Worm (Caenorhabditis elegans) whole organism, mixed stage, embryonic: ENCODE data around the gene lact-5.

Source experiments
- M03D4.4 ChIP-seq: sonication (generic microtip); optimal IDR thresholded peaks from 2 replicates; lab custom pipeline; 2017; ENCODE audit warnings: mild to moderate bottlenecking, missing genetic modification characterization, missing compliant biosample characterization
- bed-3 ChIP-seq: fragments of 200-800 bp; sonication (Bioruptor generic); optimal IDR thresholded peaks from 3 replicates; lab custom pipeline; 2018; ENCODE audit warnings: mild to moderate bottlenecking, missing genetic modification characterization, moderate library complexity, missing compliant biosample characterization
- blmp-1 ChIP-seq: fragments of 150-350 bp; optimal IDR thresholded peaks from 2 replicates; lab custom pipeline; 2014; ENCODE audit warnings: missing biosample characterization, missing genetic modification characterization
- ceh-43 ChIP-seq: fragments of 200-800 bp; sonication (Bioruptor generic); optimal IDR thresholded peaks from 2 replicates; lab custom pipeline; 2018; ENCODE audit warnings: mild to moderate bottlenecking, missing genetic modification characterization, moderate library complexity, missing compliant biosample characterization
- ceh-83 ChIP-seq: fragments of 200-800 bp; sonication (Bioruptor generic); optimal IDR thresholded peaks from 2 replicates; lab custom pipeline; 2018; ENCODE audit warnings: mild to moderate bottlenecking, missing genetic modification characterization, missing compliant biosample characterization
- ces-1 ChIP-seq: fragments of 150-350 bp; optimal IDR thresholded peaks from 2 replicates; lab custom pipeline; 2014; ENCODE audit warnings: missing biosample characterization, missing genetic modification reagents, missing genetic modification characterization
- cnd-1 ChIP-seq: fragments of 200-800 bp; sonication (Bioruptor generic); optimal IDR thresholded peaks from 2 replicates; lab custom pipeline; 2018; ENCODE audit warnings: mild to moderate bottlenecking, missing genetic modification characterization, missing compliant biosample characterization
- drap-1 ChIP-seq: fragments of 200-800 bp; sonication (Bioruptor generic); optimal IDR thresholded peaks from 3 replicates; lab custom pipeline; 2018; ENCODE audit warnings: mild to moderate bottlenecking, missing genetic modification characterization, missing compliant biosample characterization
- elt-1 ChIP-seq: sonication (generic microtip); optimal IDR thresholded peaks from 2 replicates; lab custom pipeline; 2017; ENCODE audit warnings: missing genetic modification characterization, mild to moderate bottlenecking, missing compliant biosample characterization, antibody characterized with exemption, moderate library complexity, borderline replicate concordance; ENCODE audit not compliant: insufficient read depth
- elt-3 ChIP-seq: fragments of 150-350 bp; optimal IDR thresholded peaks from 2 replicates; lab custom pipeline; 2014; ENCODE audit warnings: missing biosample characterization, missing genetic modification characterization
- ham-2 ChIP-seq: fragments of 200-800 bp; sonication (Bioruptor generic); optimal IDR thresholded peaks from 2 replicates; lab custom pipeline; 2018; ENCODE audit warnings: mild to moderate bottlenecking, missing genetic modification characterization, missing compliant biosample characterization
- hlh-1 ChIP-seq: fragments of 150-350 bp; optimal IDR thresholded peaks from 2 replicates; lab custom pipeline; 2014; ENCODE audit warnings: missing biosample characterization, missing genetic modification reagents, missing genetic modification characterization
- lin-13 ChIP-seq: fragments of 150-350 bp; optimal IDR thresholded peaks from 2 replicates; lab custom pipeline; 2014; ENCODE audit warnings: missing biosample characterization, missing genetic modification characterization
- lin-32 ChIP-seq: fragments of 200-800 bp; sonication (Bioruptor generic); optimal IDR thresholded peaks from 2 replicates; lab custom pipeline; 2018; ENCODE audit warnings: mild to moderate bottlenecking, missing genetic modification characterization, missing compliant biosample characterization
- lsy-2 ChIP-seq: fragments of 150-350 bp; optimal IDR thresholded peaks from 2 replicates; lab custom pipeline; 2014; ENCODE audit warnings: missing biosample characterization, missing genetic modification characterization
- mab-5 ChIP-seq: fragments of 150-350 bp; optimal IDR thresholded peaks from 2 replicates; lab custom pipeline; 2014; ENCODE audit warnings: missing biosample characterization, missing genetic modification characterization
- mep-1 ChIP-seq: fragments of 150-350 bp; optimal IDR thresholded peaks from 2 replicates; lab custom pipeline; 2017; ENCODE audit warnings: missing biosample characterization, missing genetic modification reagents, missing genetic modification characterization, inconsistent platforms
- mls-2 ChIP-seq: sonication (generic microtip); optimal IDR thresholded peaks from 2 replicates; lab custom pipeline; 2016; ENCODE audit warnings: mild to moderate bottlenecking, missing genetic modification characterization, moderate library complexity, missing compliant biosample characterization
- nhr-12 ChIP-seq: fragments of 150-350 bp; optimal IDR thresholded peaks from 2 replicates; lab custom pipeline; 2014; ENCODE audit warnings: missing biosample characterization, missing genetic modification characterization
- nhr-2 ChIP-seq: fragments of 150-350 bp; optimal IDR thresholded peaks from 2 replicates; lab custom pipeline; 2014; ENCODE audit warnings: missing biosample characterization, missing genetic modification characterization
- nhr-237 ChIP-seq: fragments of 150-350 bp; optimal IDR thresholded peaks from 2 replicates; lab custom pipeline; 2014; ENCODE audit warnings: missing biosample characterization, missing genetic modification characterization
- nhr-28 ChIP-seq: fragments of 150-350 bp; optimal IDR thresholded peaks from 2 replicates; lab custom pipeline; 2014; ENCODE audit warnings: missing biosample characterization, missing genetic modification characterization
- pha-4 ChIP-seq: fragments of 150-350 bp; optimal IDR thresholded peaks from 2 replicates; lab custom pipeline; 2018; ENCODE audit warnings: missing biosample characterization, missing genetic modification reagents, missing genetic modification characterization
- snpc-4 ChIP-seq: fragments of 150-350 bp; optimal IDR thresholded peaks from 2 replicates; lab custom pipeline; 2014; ENCODE audit warnings: missing biosample characterization, missing genetic modification characterization
- sptf-1 ChIP-seq: sonication (generic microtip); optimal IDR thresholded peaks from 2 replicates; lab custom pipeline; 2017; ENCODE audit warnings: mild to moderate bottlenecking, missing genetic modification characterization, moderate library complexity, missing compliant biosample characterization
- tbx-8 ChIP-seq: fragments of 200-800 bp; sonication (Bioruptor generic); optimal IDR thresholded peaks from 2 replicates; lab custom pipeline; 2018; ENCODE audit warnings: mild to moderate bottlenecking, missing genetic modification characterization, moderate library complexity, missing compliant biosample characterization
- unc-39 ChIP-seq: fragments of 150-350 bp; optimal IDR thresholded peaks from 2 replicates; lab custom pipeline; 2014; ENCODE audit warnings: missing biosample characterization, missing genetic modification characterization
- unc-62 ChIP-seq: fragments of 150-350 bp; optimal IDR thresholded peaks from 2 replicates; lab custom pipeline; 2014; ENCODE audit warnings: missing biosample characterization, missing genetic modification reagents, missing genetic modification characterization
- zip-8 ChIP-seq: fragments of 150-350 bp; optimal IDR thresholded peaks from 2 replicates; lab custom pipeline; 2014; ENCODE audit warnings: missing biosample characterization, missing genetic modification characterization
- ztf-11 ChIP-seq: fragments of 150-350 bp; optimal IDR thresholded peaks from 2 replicates; lab custom pipeline; 2014; ENCODE audit warnings: missing biosample characterization, missing genetic modification characterization

The lact-5 gene

ce11 chrII:4822610-4823009 lies 1.1 kb upstream of the lact-5 start:
- TF ChIP-seq nhr-237, result no peak
- no peak for TF ChIP-seq unc-39 (tag; lab: Kevin White, UChicago)
- no peak for TF ChIP-seq elt-3
- TF ChIP-seq ham-2 (GFP tag; lab: Kevin White, UChicago), result no peak
- no peak for TF ChIP-seq M03D4.4 (tag; lab: Kevin White, UChicago)
- no peak for TF ChIP-seq mep-1 (tag; lab: Kevin White, UChicago)
- TF ChIP-seq zip-8 (tag; lab: Kevin White, UChicago), result peak; percentile 96
- TF ChIP-seq nhr-2 (tag; lab: Kevin White, UChicago), result peak; percentile 70
- no peak for TF ChIP-seq nhr-12 (tag; lab: Kevin White, UChicago)

- TF ChIP-seq mls-2 (tag; lab: Kevin White, UChicago) (no peak), tbx-8 (no peak), ces-1 (GFP tag; lab: Kevin White, UChicago) (no peak), zip-8 (tag; lab: Kevin White, UChicago) (no peak), unc-62 (GFP tag; lab: Kevin White, UChicago) (no peak), nhr-28 (tag; lab: Kevin White, UChicago) (no peak), lsy-2 (tag; lab: Kevin White, UChicago) (no peak), pha-4 (tag; lab: Kevin White, UChicago) (no peak), ceh-83 (no peak), hlh-1 (tag; lab: Kevin White, UChicago) (no peak), drap-1 (GFP tag; lab: Kevin White, UChicago) (no peak), ceh-43 (GFP tag; lab: Kevin White, UChicago) (no peak), mep-1 (tag; lab: Kevin White, UChicago) (no peak), nhr-12 (tag; lab: Kevin White, UChicago) (no peak), mab-5 (tag; lab: Kevin White, UChicago) (no peak)
These were observed 2.8 kb downstream of the lact-5 start for ce11 chrII:4818780-4819179.

ce11 chrII:4815356-4815755 lies 6.2 kb downstream of the lact-5 start:
- no peak for TF ChIP-seq drap-1 (GFP tag; lab: Kevin White, UChicago)
- TF ChIP-seq ceh-43 (GFP tag; lab: Kevin White, UChicago), result no peak
- TF ChIP-seq cnd-1 (tag; lab: Kevin White, UChicago), result no peak
- TF ChIP-seq nhr-237, result no peak
- no peak for TF ChIP-seq ztf-11
- no peak for TF ChIP-seq nhr-28 (tag; lab: Kevin White, UChicago)
- TF ChIP-seq lin-32 (GFP tag; lab: Kevin White, UChicago), result no peak
- TF ChIP-seq zip-8 (tag; lab: Kevin White, UChicago), result no peak
- no peak for TF ChIP-seq lin-13 (tag; lab: Kevin White, UChicago)
- no peak for TF ChIP-seq sptf-1
- no peak for TF ChIP-seq nhr-12 (tag; lab: Kevin White, UChicago)
- TF ChIP-seq lsy-2 (tag; lab: Kevin White, UChicago), result no peak
- TF ChIP-seq ces-1 (GFP tag; lab: Kevin White, UChicago), result no peak
- no peak for TF ChIP-seq blmp-1 (tag; lab: Kevin White, UChicago)
- TF ChIP-seq elt-1, result no peak
- TF ChIP-seq M03D4.4 (tag; lab: Kevin White, UChicago), result no peak
- no peak for TF ChIP-seq ham-2 (GFP tag; lab: Kevin White, UChicago)
- no peak for TF ChIP-seq nhr-2 (tag; lab: Kevin White, UChicago)
- TF ChIP-seq, all 35 proteins: peak for 0

ce11 chrII:4811986-4812385 lies 9.6 kb downstream of the lact-5 start, which contains the start of gene rig-6:
rig-6 (minus strand) TSS chrII:4812086.
- TF ChIP-seq ceh-83, result no peak
- TF ChIP-seq mep-1 (tag; lab: Kevin White, UChicago), result no peak
- TF ChIP-seq snpc-4, result no peak
- no peak for TF ChIP-seq bed-3 (GFP tag; lab: Kevin White, UChicago)
- TF ChIP-seq ham-2 (GFP tag; lab: Kevin White, UChicago), result no peak
- no peak for TF ChIP-seq hlh-1 (tag; lab: Kevin White, UChicago)
- no peak for TF ChIP-seq elt-3
- no peak for TF ChIP-seq nhr-12 (tag; lab: Kevin White, UChicago)
- TF ChIP-seq tbx-8, result no peak
- TF ChIP-seq M03D4.4 (tag; lab: Kevin White, UChicago), result no peak
- no peak for TF ChIP-seq nhr-237
- TF ChIP-seq, all 35 proteins: peak for 0

ce11 chrII:4806726-4807125 lies 14.8 kb downstream of the lact-5 start:
- TF ChIP-seq hlh-1 (tag; lab: Kevin White, UChicago), result peak; percentile 27
- TF ChIP-seq blmp-1 (tag; lab: Kevin White, UChicago), result no peak
